Worm (Caenorhabditis elegans) whole organism, young adult: ENCODE data around the gene vha-6.
A peak's percentile ranks its signal among the peaks of the same experiment; 100 is the strongest.

Source experiments
- B0019.2 ChIP-seq: fragments of 200-800 bp; sonication (Bioruptor generic); conservative IDR thresholded peaks from 2 replicates; pipeline ENCODE4 v1.3.6; 2022; ENCODE audit warnings: missing genetic modification reagents, missing genetic modification characterization, missing compliant biosample characterization
- C06A6.2 ChIP-seq: fragments of 200-800 bp; sonication (Bioruptor generic); conservative IDR thresholded peaks from 2 replicates; pipeline ENCODE4 v1.3.6; 2022; ENCODE audit warnings: missing genetic modification characterization, missing compliant biosample characterization
- F33H1.4 ChIP-seq: fragments of 200-800 bp; sonication (Bioruptor generic); IDR thresholded peaks from 2 replicates; pipeline ENCODE4 v1.3.6; 2022; ENCODE audit warnings: missing genetic modification reagents, missing genetic modification characterization, missing compliant biosample characterization
- F37B4.10 ChIP-seq: fragments of 200-800 bp; sonication (Bioruptor generic); IDR thresholded peaks from 2 replicates; pipeline ENCODE4 v1.3.6; 2022; ENCODE audit warnings: missing genetic modification characterization, missing compliant biosample characterization
- F49E8.2 ChIP-seq: sonication (generic microtip); optimal IDR thresholded peaks from 3 replicates; lab custom pipeline; 2017; ENCODE audit warnings: missing genetic modification characterization, mild to moderate bottlenecking, missing compliant biosample characterization, antibody characterized with exemption, moderate library complexity; ENCODE audit not compliant: insufficient read depth
- F52B5.7 ChIP-seq: sonication (generic microtip); optimal IDR thresholded peaks from 2 replicates; lab custom pipeline; 2016; ENCODE audit warnings: mild to moderate bottlenecking, missing genetic modification characterization, missing compliant biosample characterization
- F55B11.4 ChIP-seq: sonication (generic microtip); optimal IDR thresholded peaks from 2 replicates; lab custom pipeline; 2016; ENCODE audit warnings: missing compliant biosample characterization, missing genetic modification characterization, borderline replicate concordance; ENCODE audit not compliant: insufficient read depth
- F57C9.4 ChIP-seq: sonication (generic microtip); optimal IDR thresholded peaks from 2 replicates; lab custom pipeline; 2017; ENCODE audit warnings: mild to moderate bottlenecking, missing genetic modification characterization, missing compliant biosample characterization
- K11D2.4 ChIP-seq: fragments of 200-800 bp; sonication (Bioruptor generic); IDR thresholded peaks from 2 replicates; pipeline ENCODE4 v1.3.6; 2022; ENCODE audit warnings: missing genetic modification reagents, missing genetic modification characterization, missing compliant biosample characterization
- T07F8.4 ChIP-seq: sonication (generic microtip); optimal IDR thresholded peaks from 2 replicates; lab custom pipeline; 2016; ENCODE audit warnings: mild to moderate bottlenecking, missing genetic modification characterization, moderate library complexity, missing compliant biosample characterization
- ZK185.1 ChIP-seq: sonication (generic microtip); optimal IDR thresholded peaks from 2 replicates; lab custom pipeline; 2016; ENCODE audit warnings: mild to moderate bottlenecking, missing genetic modification characterization, missing compliant biosample characterization; ENCODE audit not compliant: poor library complexity, severe bottlenecking
- atf-7 ChIP-seq: sonication (generic microtip); optimal IDR thresholded peaks from 2 replicates; lab custom pipeline; 2017; ENCODE audit warnings: mild to moderate bottlenecking, missing genetic modification characterization, missing compliant biosample characterization
- athp-1 ChIP-seq: sonication (generic microtip); optimal IDR thresholded peaks from 2 replicates; lab custom pipeline; 2017; ENCODE audit warnings: mild to moderate bottlenecking, missing genetic modification characterization, missing compliant biosample characterization
- attf-3 ChIP-seq: fragments of 200-800 bp; sonication (Bioruptor generic); conservative IDR thresholded peaks from 2 replicates; pipeline ENCODE4 v1.3.6; 2022; ENCODE audit warnings: missing genetic modification reagents, missing genetic modification characterization, missing compliant biosample characterization
- bed-1 ChIP-seq: fragments of 200-800 bp; sonication (Bioruptor generic); IDR thresholded peaks from 2 replicates; pipeline ENCODE4 v1.3.6; 2022; ENCODE audit warnings: missing genetic modification reagents, missing genetic modification characterization, missing compliant biosample characterization
- bed-2 ChIP-seq: fragments of 200-800 bp; sonication (Bioruptor generic); IDR thresholded peaks from 2 replicates; pipeline ENCODE4 v1.3.6; 2022; ENCODE audit warnings: missing genetic modification reagents, missing genetic modification characterization, missing compliant biosample characterization
- ccch-3 ChIP-seq: fragments of 200-800 bp; sonication (Bioruptor generic); optimal IDR thresholded peaks from 2 replicates; lab custom pipeline; 2018; ENCODE audit warnings: mild to moderate bottlenecking, missing genetic modification characterization, missing compliant biosample characterization
- ceh-91 ChIP-seq: fragments of 200-800 bp; sonication (Bioruptor generic); IDR thresholded peaks from 2 replicates; pipeline ENCODE4 v1.3.6; 2022; ENCODE audit warnings: missing genetic modification reagents, missing genetic modification characterization, missing compliant biosample characterization
- chd-7 ChIP-seq: sonication (generic microtip); optimal IDR thresholded peaks from 2 replicates; lab custom pipeline; 2016; ENCODE audit warnings: mild to moderate bottlenecking, missing genetic modification characterization, moderate library complexity, missing compliant biosample characterization
- egl-44 ChIP-seq: fragments of 200-800 bp; sonication (Bioruptor generic); IDR thresholded peaks from 2 replicates; pipeline ENCODE4 v1.3.6; 2022; ENCODE audit warnings: missing genetic modification reagents, missing genetic modification characterization, missing compliant biosample characterization
- him-1 ChIP-seq: sonication (generic microtip); optimal IDR thresholded peaks from 2 replicates; lab custom pipeline; 2016; ENCODE audit warnings: missing genotype, missing genetic modification reagents, missing genetic modification characterization, missing compliant biosample characterization
- hlh-12 ChIP-seq: sonication (generic microtip); optimal IDR thresholded peaks from 2 replicates; lab custom pipeline; 2016; ENCODE audit warnings: missing genetic modification characterization, missing compliant biosample characterization
- hlh-26 ChIP-seq: fragments of 200-800 bp; sonication (Bioruptor generic); conservative IDR thresholded peaks from 2 replicates; pipeline ENCODE4 v1.3.6; 2022; ENCODE audit warnings: missing genetic modification reagents, missing genetic modification characterization, missing compliant biosample characterization
- let-526 ChIP-seq: fragments of 200-800 bp; sonication (Bioruptor generic); IDR thresholded peaks from 2 replicates; pipeline ENCODE4 v1.3.6; 2022; ENCODE audit warnings: missing genetic modification reagents, missing genetic modification characterization, missing compliant biosample characterization
- lin-26 ChIP-seq: fragments of 200-800 bp; sonication (Bioruptor generic); IDR thresholded peaks from 2 replicates; pipeline ENCODE4 v1.3.6; 2022; ENCODE audit warnings: missing genetic modification reagents, missing genetic modification characterization, missing compliant biosample characterization
- madf-6 ChIP-seq: fragments of 200-800 bp; sonication (Bioruptor generic); IDR thresholded peaks from 2 replicates; pipeline ENCODE4 v1.3.6; 2022; ENCODE audit warnings: missing genetic modification reagents, missing genetic modification characterization, missing compliant biosample characterization
- mcd-1 ChIP-seq: fragments of 200-800 bp; sonication (Bioruptor generic); IDR thresholded peaks from 2 replicates; pipeline ENCODE4 v1.3.6; 2022; ENCODE audit warnings: missing genetic modification reagents, missing genetic modification characterization, missing compliant biosample characterization
- mes-4 ChIP-seq: sonication (generic microtip); optimal IDR thresholded peaks from 2 replicates; lab custom pipeline; 2016; ENCODE audit warnings: missing genotype, missing genetic modification characterization, missing compliant biosample characterization
- nhr-120 ChIP-seq: fragments of 200-800 bp; sonication (Bioruptor generic); IDR thresholded peaks from 2 replicates; pipeline ENCODE4 v1.3.6; 2022; ENCODE audit warnings: missing genetic modification characterization, missing compliant biosample characterization
- nhr-90 ChIP-seq: sonication (generic microtip); optimal IDR thresholded peaks from 2 replicates; lab custom pipeline; 2016; ENCODE audit warnings: missing genotype, mild to moderate bottlenecking, missing genetic modification characterization, missing compliant biosample characterization
- pbrm-1 ChIP-seq: fragments of 200-800 bp; sonication (Bioruptor generic); IDR thresholded peaks from 2 replicates; pipeline ENCODE4 v1.3.6; 2022; ENCODE audit warnings: missing genetic modification reagents, missing genetic modification characterization, missing compliant biosample characterization
- rpc-1 ChIP-seq, 2 experiments: fragments of 150-350 bp in 1 of 2; sonication (generic microtip) in 1 of 2; optimal IDR thresholded peaks; 2 replicates each; lab custom pipeline; 2014 to 2018; ENCODE audit warnings: missing biosample characterization in 1 of 2, missing genetic modification characterization in 1 of 2, missing genetic modification reagents in 1 of 2, missing genotype in 1 of 2
- snpc-4 ChIP-seq, 5 experiments: fragments of 150-350 bp in 1 of 5; sonication (generic microtip) in 4 of 5; optimal IDR thresholded peaks; 2 replicates each; lab custom pipeline; 2014 to 2018; ENCODE audit warnings: missing genetic modification characterization in 5 of 5, missing biosample characterization in 3 of 5, antibody characterized with exemption in 2 of 5, mild to moderate bottlenecking in 2 of 5, missing compliant biosample characterization in 2 of 5, missing genotype in 2 of 5, moderate library complexity in 2 of 5, missing genetic modification reagents in 1 of 5
- somi-1 ChIP-seq: fragments of 200-800 bp; sonication (Bioruptor generic); optimal IDR thresholded peaks from 2 replicates; lab custom pipeline; 2018; ENCODE audit warnings: mild to moderate bottlenecking, missing genetic modification characterization, missing compliant biosample characterization
- tbp1 ChIP-seq: fragments of 200-800 bp; sonication (Bioruptor generic); optimal IDR thresholded peaks from 2 replicates; lab custom pipeline; 2018; ENCODE audit warnings: mild to moderate bottlenecking, missing genetic modification characterization, missing compliant biosample characterization
- tbx-9 ChIP-seq: sonication (generic microtip); optimal IDR thresholded peaks from 2 replicates; lab custom pipeline; 2016; ENCODE audit warnings: borderline replicate concordance, missing genetic modification characterization, inconsistent platforms, missing compliant biosample characterization
- tlf-1 ChIP-seq: fragments of 200-800 bp; sonication (Bioruptor generic); optimal IDR thresholded peaks from 2 replicates; lab custom pipeline; 2018; ENCODE audit warnings: mild to moderate bottlenecking, missing genetic modification characterization, missing compliant biosample characterization
- ztf-25 ChIP-seq: fragments of 200-800 bp; sonication (Bioruptor generic); IDR thresholded peaks from 2 replicates; pipeline ENCODE4 v1.3.6; 2022; ENCODE audit warnings: missing genetic modification reagents, missing genetic modification characterization, missing compliant biosample characterization
- ztf-3 ChIP-seq: fragments of 200-800 bp; sonication (Bioruptor generic); optimal IDR thresholded peaks from 2 replicates; lab custom pipeline; 2018; ENCODE audit warnings: mild to moderate bottlenecking, missing genetic modification characterization, missing compliant biosample characterization
- ztf-6 ChIP-seq: fragments of 200-800 bp; sonication (Bioruptor generic); IDR thresholded peaks from 2 replicates; pipeline ENCODE4 v1.3.6; 2022; ENCODE audit warnings: missing genetic modification reagents, missing genetic modification characterization, missing compliant biosample characterization

vha-6 gene

ce11 chrII:11472542-11472941, 34.3 kb upstream of the vha-6 start (continued):
- no peak for TF ChIP-seq let-526 (GFP tag; lab: Robert Waterston, UW)
- no peak for TF ChIP-seq him-1 (tag; lab: Kevin White, UChicago)
- TF ChIP-seq ztf-3 (GFP tag; lab: Kevin White, UChicago): no peak
- no peak for TF ChIP-seq ztf-6 (GFP tag; lab: Robert Waterston, UW)
- no peak for TF ChIP-seq hlh-26 (GFP tag; lab: Robert Waterston, UW)
- TF ChIP-seq mcd-1 (GFP tag; lab: Robert Waterston, UW): no peak
- no peak for TF ChIP-seq chd-7 (tag; lab: Kevin White, UChicago)
- TF ChIP-seq ZK185.1 (tag; lab: Kevin White, UChicago): no peak
- TF ChIP-seq F33H1.4 (GFP tag; lab: Robert Waterston, UW): no peak
- TF ChIP-seq mes-4: no peak
- TF ChIP-seq tbp1 (GFP tag; lab: Kevin White, UChicago): no peak
- no peak for TF ChIP-seq tlf-1 (GFP tag; lab: Kevin White, UChicago)
- TF ChIP-seq F52B5.7 (tag; lab: Kevin White, UChicago): no peak
- 0 out of 2 replicates have a peak, but pooled peaks have one; percentile 17 for TF ChIP-seq lin-26 (GFP tag; lab: Robert Waterston, UW)
- no peak for TF ChIP-seq rpc-1 (optimal IDR thresholded peaks at IDR 0.05; lab: Kevin White, UChicago)
- no peak for TF ChIP-seq rpc-1 (tag; optimal IDR thresholded peaks at IDR 0.05; lab: Kevin White, UChicago)
- no peak for TF ChIP-seq C06A6.2 (GFP tag; lab: Robert Waterston, UW)
- no peak for TF ChIP-seq ccch-3 (GFP tag; lab: Kevin White, UChicago)
- no peak for TF ChIP-seq athp-1
- TF ChIP-seq T07F8.4: no peak
- no peak for TF ChIP-seq K11D2.4 (GFP tag; lab: Robert Waterston, UW)
- no peak for TF ChIP-seq nhr-90 (tag; lab: Kevin White, UChicago)
- no peak for TF ChIP-seq hlh-12 (tag; lab: Kevin White, UChicago)
- no peak for TF ChIP-seq bed-2 (GFP tag; lab: Robert Waterston, UW)
- TF ChIP-seq snpc-4 (GFP tag; optimal IDR thresholded peaks at IDR 0.05; lab: Kevin White, UChicago): no peak
- TF ChIP-seq snpc-4 (tag; optimal IDR thresholded peaks at IDR 0.05; lab: Kevin White, UChicago): peak in 2 of 4 experiments; percentile 43 to 50
- no peak for TF ChIP-seq tbx-9 (tag; lab: Kevin White, UChicago)
- TF ChIP-seq bed-1 (GFP tag; lab: Robert Waterston, UW): no peak
- TF ChIP-seq F49E8.2 (tag; lab: Kevin White, UChicago): no peak
- no peak for TF ChIP-seq atf-7 (tag; lab: Kevin White, UChicago)
- TF ChIP-seq ztf-25: no peak
- TF ChIP-seq F55B11.4 (tag; lab: Kevin White, UChicago): no peak
- no peak for TF ChIP-seq egl-44 (GFP tag; lab: Robert Waterston, UW)
- peak; percentile 19 for TF ChIP-seq somi-1 (GFP tag; lab: Kevin White, UChicago)
- TF ChIP-seq F37B4.10: no peak
- no peak for TF ChIP-seq B0019.2
- no peak for TF ChIP-seq madf-6 (GFP tag; lab: Robert Waterston, UW)
- no peak for TF ChIP-seq ceh-91 (GFP tag; lab: Robert Waterston, UW)
- TF ChIP-seq pbrm-1 (GFP tag; lab: Robert Waterston, UW): no peak
- TF ChIP-seq, all 124 proteins: peak for 11

ce11 chrII:11471916-11472315, 33.7 kb upstream of the vha-6 start, which contains the start of gene mfn-1:
mfn-1 (minus strand) TSS chrII:11472016.
- TF ChIP-seq F57C9.4 (tag; lab: Kevin White, UChicago): no peak
- TF ChIP-seq F55B11.4 (tag; lab: Kevin White, UChicago): no peak
- no peak for TF ChIP-seq attf-3 (GFP tag; lab: Robert Waterston, UW)
- no peak for TF ChIP-seq nhr-120 (GFP tag; lab: Robert Waterston, UW)
